Worm (Caenorhabditis elegans): ENCODE data around the gene esyt-2.

ce11 chrIII:6254737-6255136 is 24.0 kb upstream of the esyt-2 start, which contains the start of gene srg-8:
- TF ChIP-seq tbx-2 (tag; optimal IDR thresholded peaks at IDR 0.05) (no peak), elt-2 (tag; optimal IDR thresholded peaks at IDR 0.05) (no peak), tbx-7 (tag; optimal IDR thresholded peaks at IDR 0.05) (no peak), pha-4 (tag; optimal IDR thresholded peaks at IDR 0.05) (no peak)

All from whole organism, late embryonic.